Worm (Caenorhabditis elegans) whole organism, late embryonic: ENCODE results near the gene Y47D7A.6.
A peak's percentile ranks its signal among the peaks of the same experiment; 100 is the strongest.

Source experiments
- C38D4.7 ChIP-seq: fragments of 200-800 bp; sonication (Bioruptor generic); optimal IDR thresholded peaks from 2 replicates; lab custom pipeline; 2018; ENCODE audit warnings: mild to moderate bottlenecking, missing genetic modification characterization, moderate library complexity, missing compliant biosample characterization
- F13H6.1 ChIP-seq: sonication (generic microtip); optimal IDR thresholded peaks from 2 replicates; lab custom pipeline; 2016; ENCODE audit warnings: missing genetic modification characterization, missing compliant biosample characterization
- K09A11.1 ChIP-seq: sonication (generic microtip); optimal IDR thresholded peaks from 2 replicates; lab custom pipeline; 2017; ENCODE audit warnings: antibody characterized with exemption, mild to moderate bottlenecking, missing genetic modification characterization, missing compliant biosample characterization; ENCODE audit not compliant: insufficient read depth
- ama-1 ChIP-seq: fragments of 150-350 bp; optimal IDR thresholded peaks from 2 replicates; lab custom pipeline; 2014
- ceh-19 ChIP-seq: fragments of 200-800 bp; sonication (Bioruptor generic); optimal IDR thresholded peaks from 2 replicates; lab custom pipeline; 2018; ENCODE audit warnings: mild to moderate bottlenecking, missing genetic modification characterization, missing compliant biosample characterization
- ceh-2 ChIP-seq: sonication (generic microtip); optimal IDR thresholded peaks from 2 replicates; lab custom pipeline; 2016; ENCODE audit warnings: missing genotype, missing genetic modification characterization, missing compliant biosample characterization
- ceh-22 ChIP-seq: sonication (generic microtip); optimal IDR thresholded peaks from 2 replicates; lab custom pipeline; 2017; ENCODE audit warnings: missing biosample characterization, missing genetic modification characterization
- ceh-24 ChIP-seq: sonication (generic microtip); optimal IDR thresholded peaks from 2 replicates; lab custom pipeline; 2016; ENCODE audit warnings: mild to moderate bottlenecking, missing genetic modification characterization, missing compliant biosample characterization
- ceh-31 ChIP-seq: sonication (generic microtip); optimal IDR thresholded peaks from 2 replicates; lab custom pipeline; 2016; ENCODE audit warnings: missing genetic modification characterization, missing compliant biosample characterization
- ceh-34 ChIP-seq: sonication (generic microtip); optimal IDR thresholded peaks from 2 replicates; lab custom pipeline; 2016; ENCODE audit warnings: mild to moderate bottlenecking, missing genetic modification characterization, missing compliant biosample characterization
- ceh-45 ChIP-seq: fragments of 200-800 bp; sonication (Bioruptor generic); IDR thresholded peaks from 2 replicates; pipeline ENCODE4 v1.3.6; 2022; ENCODE audit warnings: missing genetic modification reagents, missing genetic modification characterization, missing compliant biosample characterization
- ceh-6 ChIP-seq: fragments of 200-800 bp; sonication (Bioruptor generic); optimal IDR thresholded peaks from 2 replicates; lab custom pipeline; 2018; ENCODE audit warnings: mild to moderate bottlenecking, missing genetic modification characterization, missing compliant biosample characterization
- ceh-9 ChIP-seq: sonication (generic microtip); optimal IDR thresholded peaks from 2 replicates; lab custom pipeline; 2016; ENCODE audit warnings: mild to moderate bottlenecking, missing genetic modification characterization, inconsistent platforms, missing compliant biosample characterization
- che-1 ChIP-seq: sonication (generic microtip); optimal IDR thresholded peaks from 2 replicates; lab custom pipeline; 2016; ENCODE audit warnings: mild to moderate bottlenecking, missing genetic modification characterization, missing compliant biosample characterization
- dmd-4 ChIP-seq: sonication (generic microtip); optimal IDR thresholded peaks from 2 replicates; lab custom pipeline; 2016; ENCODE audit warnings: borderline replicate concordance, missing genetic modification characterization, missing compliant biosample characterization
- elt-2 ChIP-seq: sonication (generic microtip); optimal IDR thresholded peaks from 2 replicates; lab custom pipeline; 2016; ENCODE audit warnings: missing genetic modification reagents, missing genetic modification characterization, missing compliant biosample characterization
- fax-1 ChIP-seq: sonication (generic microtip); optimal IDR thresholded peaks from 2 replicates; lab custom pipeline; 2016; ENCODE audit warnings: missing genotype, missing genetic modification characterization, missing compliant biosample characterization
- fkh-10 ChIP-seq: fragments of 150-350 bp; optimal IDR thresholded peaks from 2 replicates; lab custom pipeline; 2014; ENCODE audit warnings: missing biosample characterization, missing genetic modification reagents, missing genetic modification characterization
- gmeb-2 ChIP-seq: sonication (generic microtip); optimal IDR thresholded peaks from 2 replicates; lab custom pipeline; 2016; ENCODE audit warnings: missing genetic modification characterization, inconsistent platforms, missing compliant biosample characterization
- hlh-13 ChIP-seq: fragments of 200-800 bp; sonication (Bioruptor generic); optimal IDR thresholded peaks from 2 replicates; lab custom pipeline; 2018; ENCODE audit warnings: mild to moderate bottlenecking, missing genetic modification characterization, missing compliant biosample characterization
- hlh-30 ChIP-seq: sonication (generic microtip); optimal IDR thresholded peaks from 2 replicates; lab custom pipeline; 2017; ENCODE audit warnings: antibody characterized with exemption, missing genetic modification characterization, missing compliant biosample characterization; ENCODE audit not compliant: insufficient read depth
- hlh-6 ChIP-seq: sonication (generic microtip); optimal IDR thresholded peaks from 2 replicates; lab custom pipeline; 2016; ENCODE audit warnings: missing genotype, missing genetic modification characterization, missing compliant biosample characterization
- hlh-8 ChIP-seq: sonication (generic microtip); optimal IDR thresholded peaks from 2 replicates; lab custom pipeline; 2016; ENCODE audit warnings: missing genotype, missing genetic modification characterization, missing compliant biosample characterization
- nfya-1 ChIP-seq: sonication (generic microtip); optimal IDR thresholded peaks from 2 replicates; lab custom pipeline; 2017; ENCODE audit warnings: missing genetic modification characterization, mild to moderate bottlenecking, missing compliant biosample characterization, antibody characterized with exemption, moderate library complexity
- nhr-11 ChIP-seq: fragments of 150-350 bp; optimal IDR thresholded peaks from 2 replicates; lab custom pipeline; 2014; ENCODE audit warnings: missing biosample characterization, missing genetic modification characterization
- npax-4 ChIP-seq: sonication (generic microtip); optimal IDR thresholded peaks from 2 replicates; lab custom pipeline; 2016; ENCODE audit warnings: missing genetic modification characterization, missing compliant biosample characterization
- pha-2 ChIP-seq: sonication (generic microtip); optimal IDR thresholded peaks from 2 replicates; lab custom pipeline; 2017; ENCODE audit warnings: mild to moderate bottlenecking, missing genetic modification characterization, missing compliant biosample characterization
- pros-1 ChIP-seq: fragments of 150-350 bp; optimal IDR thresholded peaks from 2 replicates; lab custom pipeline; 2014; ENCODE audit warnings: missing biosample characterization, missing genetic modification reagents, missing genetic modification characterization
- rnt-1 ChIP-seq: sonication (generic microtip); optimal IDR thresholded peaks from 2 replicates; lab custom pipeline; 2016; ENCODE audit warnings: missing genetic modification characterization, missing compliant biosample characterization
- sdc-2 ChIP-seq: sonication (generic microtip); optimal IDR thresholded peaks from 2 replicates; lab custom pipeline; 2016; ENCODE audit warnings: missing genotype, missing genetic modification characterization, missing compliant biosample characterization
- sox-2 ChIP-seq: fragments of 200-800 bp; sonication (Bioruptor generic); IDR thresholded peaks from 2 replicates; pipeline ENCODE4 v1.3.6; 2022; ENCODE audit warnings: missing genetic modification reagents, missing genetic modification characterization, missing compliant biosample characterization
- sox-4 ChIP-seq: sonication (generic microtip); optimal IDR thresholded peaks from 2 replicates; lab custom pipeline; 2017; ENCODE audit warnings: mild to moderate bottlenecking, missing genetic modification characterization, inconsistent platforms, missing compliant biosample characterization
- syd-9 ChIP-seq: sonication (generic microtip); optimal IDR thresholded peaks from 2 replicates; lab custom pipeline; 2016; ENCODE audit warnings: mild to moderate bottlenecking, missing genetic modification characterization, moderate library complexity, missing compliant biosample characterization
- unc-42 ChIP-seq: sonication (generic microtip); optimal IDR thresholded peaks from 2 replicates; lab custom pipeline; 2016; ENCODE audit warnings: missing genotype, missing genetic modification characterization, missing compliant biosample characterization
- unc-55 ChIP-seq: sonication (generic microtip); optimal IDR thresholded peaks from 2 replicates; lab custom pipeline; 2017; ENCODE audit warnings: missing biosample characterization, missing genetic modification reagents, missing genetic modification characterization
- unc-86 ChIP-seq: sonication (generic microtip); optimal IDR thresholded peaks from 2 replicates; lab custom pipeline; 2016; ENCODE audit warnings: missing genetic modification characterization, missing compliant biosample characterization

Y47D7A.6 gene

ce11 chrV:4418116-4418515 lies at the start of gene Y47D7A.6:
Gene Y47D7A.6 (minus strand): TSS chrV:4418216.
- TF ChIP-seq ceh-19 (no peak), sox-4 (tag; lab: Kevin White, UChicago) (no peak), ceh-31 (tag; lab: Kevin White, UChicago) (no peak), npax-4 (tag; lab: Kevin White, UChicago) (no peak), sox-2 (GFP tag; lab: Robert Waterston, UW) (no peak), unc-55 (GFP tag; lab: Kevin White, UChicago) (no peak), dmd-4 (tag; lab: Kevin White, UChicago) (no peak), ceh-24 (tag; lab: Kevin White, UChicago) (no peak), ceh-45 (GFP tag; lab: Robert Waterston, UW) (no peak), ceh-22 (no peak), hlh-6 (tag; lab: Kevin White, UChicago) (no peak), fax-1 (tag; lab: Kevin White, UChicago) (no peak), hlh-8 (tag; lab: Kevin White, UChicago) (no peak), ceh-2 (no peak), ceh-9 (no peak), syd-9 (tag; lab: Kevin White, UChicago) (no peak), hlh-13 (GFP tag; lab: Kevin White, UChicago) (no peak)

- TF ChIP-seq ama-1 (lab: Kevin White, UChicago) = no peak
- no peak for TF ChIP-seq fkh-10 (GFP tag; lab: Kevin White, UChicago)
- no peak for TF ChIP-seq ceh-45 (GFP tag; lab: Robert Waterston, UW)
- TF ChIP-seq ceh-34 = no peak
- TF ChIP-seq ceh-9 = no peak
Measured at ce11 chrV:4454634-4455033, 36.6 kb upstream of the Y47D7A.6 start, which contains the start of gene gnrr-5. Gene gnrr-5 (minus strand): TSS chrV:4454734.

ce11 chrV:4450523-4451089 lies 32.6 kb upstream of the Y47D7A.6 start, which contains the start of gene rft-2:
Gene rft-2 (minus strand): TSS chrV:4450563.
- peak; percentile 2 for TF ChIP-seq ceh-2
- TF ChIP-seq gmeb-2 (tag; lab: Kevin White, UChicago) = no peak
- peak; percentile 22 for TF ChIP-seq ceh-34
- TF ChIP-seq elt-2 (tag; lab: Kevin White, UChicago) = peak; percentile 70
- peak; percentile 15 for TF ChIP-seq nfya-1 (tag; lab: Kevin White, UChicago)
- no peak for TF ChIP-seq che-1 (tag; lab: Kevin White, UChicago)
- TF ChIP-seq K09A11.1 (tag; lab: Kevin White, UChicago) = no peak
- no peak for TF ChIP-seq syd-9 (tag; lab: Kevin White, UChicago)
- TF ChIP-seq unc-42 = peak; percentile 90
- no peak for TF ChIP-seq ceh-6 (GFP tag; lab: Kevin White, UChicago)
- TF ChIP-seq ceh-9 = no peak
- TF ChIP-seq rnt-1 (tag; lab: Kevin White, UChicago) = no peak
- TF ChIP-seq npax-4 (tag; lab: Kevin White, UChicago) = no peak
- TF ChIP-seq, all 69 proteins: peak for 5

DNA sequence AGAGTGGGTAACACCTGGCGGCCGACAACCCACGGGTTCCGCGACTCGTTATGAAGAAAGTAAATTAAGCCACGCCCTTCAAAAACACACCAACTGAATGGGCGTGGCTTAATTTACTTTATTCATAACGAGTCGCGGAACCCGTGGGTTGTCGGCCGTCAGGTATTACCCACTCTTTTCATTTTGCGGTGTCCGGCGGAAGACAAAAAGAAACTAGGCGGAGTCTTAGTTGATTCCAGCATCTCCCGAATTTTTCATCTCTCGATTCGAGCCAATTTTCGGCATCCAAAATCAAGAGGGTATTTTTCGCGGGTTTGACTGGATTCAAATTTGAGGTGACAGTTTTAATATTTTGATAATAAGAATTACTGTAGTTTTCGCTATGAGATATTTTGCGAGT lies 29.6 kb upstream of the Y47D7A.6 start:
- TF ChIP-seq pros-1 (tag; lab: Kevin White, UChicago) = no peak
- no peak for TF ChIP-seq pha-2 (tag; lab: Kevin White, UChicago)
- no peak for TF ChIP-seq unc-86 (tag; lab: Kevin White, UChicago)
- TF ChIP-seq F13H6.1 = no peak
- no peak for TF ChIP-seq ceh-24 (tag; lab: Kevin White, UChicago)
- TF ChIP-seq sdc-2 = no peak
- TF ChIP-seq nhr-11 (tag; lab: Kevin White, UChicago) = no peak
- no peak for TF ChIP-seq hlh-30 (tag; lab: Kevin White, UChicago)
- TF ChIP-seq C38D4.7 (GFP tag; lab: Kevin White, UChicago) = no peak
